Fruit fly (Drosophila melanogaster) whole organism, embryonic: Measurements from ENCODE around the gene CG5056.

ENCODE experiments used
- Antp ChIP-seq: fragments of 200-800 bp; sonication (Bioruptor generic); optimal IDR thresholded peaks from 3 replicates; lab custom pipeline; 2016; ENCODE audit warnings: missing biosample characterization, missing genetic modification characterization
- BtbVII ChIP-seq: fragments of 200-800 bp; sonication (Bioruptor generic); optimal IDR thresholded peaks from 3 replicates; lab custom pipeline; 2017; ENCODE audit warnings: missing biosample characterization, mild to moderate bottlenecking, missing genetic modification characterization
- CG10959 ChIP-seq: fragments of 200-800 bp; sonication (Bioruptor generic); IDR thresholded peaks from 2 replicates; pipeline ENCODE4 v1.3.6; 2022; ENCODE audit warnings: missing biosample characterization, missing genetic modification characterization
- CG11247 ChIP-seq: fragments of 200-800 bp; sonication (Bioruptor generic); IDR thresholded peaks from 2 replicates; pipeline ENCODE4 v1.3.6; 2022; ENCODE audit warnings: missing biosample characterization, missing genetic modification characterization
- CG12659 ChIP-seq: fragments of 200-800 bp; sonication (Bioruptor generic); optimal IDR thresholded peaks from 3 replicates; lab custom pipeline; 2017; ENCODE audit warnings: mild to moderate bottlenecking, missing biosample characterization, missing genetic modification reagents, missing genetic modification characterization
- CG12744 ChIP-seq: fragments of 200-800 bp; sonication (Bioruptor generic); optimal IDR thresholded peaks from 2 replicates; lab custom pipeline; 2016; ENCODE audit warnings: missing biosample characterization, missing genetic modification characterization
- CG15601 ChIP-seq: fragments of 200-800 bp; sonication (Bioruptor generic); optimal IDR thresholded peaks from 3 replicates; lab custom pipeline; 2019; ENCODE audit warnings: missing biosample characterization, mild to moderate bottlenecking, missing genetic modification characterization, moderate library complexity
- CG16813 ChIP-seq: fragments of 200-800 bp; sonication (Bioruptor generic); IDR thresholded peaks from 3 replicates; pipeline ENCODE4 v1.3.6; 2022; ENCODE audit warnings: missing biosample characterization, missing genetic modification characterization; ENCODE audit not compliant: partially characterized antibody
- CG17359 ChIP-seq: fragments of 200-800 bp; sonication (Bioruptor generic); optimal IDR thresholded peaks from 3 replicates; lab custom pipeline; 2018; ENCODE audit warnings: missing biosample characterization, mild to moderate bottlenecking, missing genetic modification characterization, moderate library complexity
- CG1792 ChIP-seq: fragments of 200-800 bp; sonication (Bioruptor generic); optimal IDR thresholded peaks from 2 replicates; lab custom pipeline; 2016; ENCODE audit warnings: missing biosample characterization, missing genetic modification characterization
- CG2875 ChIP-seq: fragments of 200-800 bp; sonication (Bioruptor generic); optimal IDR thresholded peaks from 2 replicates; lab custom pipeline; 2017; ENCODE audit warnings: missing biosample characterization, mild to moderate bottlenecking, missing genetic modification characterization, missing genetic modification reagents
- CG30403 ChIP-seq: fragments of 200-800 bp; sonication (Bioruptor generic); optimal IDR thresholded peaks from 3 replicates; lab custom pipeline; 2016; ENCODE audit warnings: missing biosample characterization, missing genetic modification characterization
- CG3407 ChIP-seq: fragments of 200-800 bp; sonication (Bioruptor generic); optimal IDR thresholded peaks from 2 replicates; lab custom pipeline; 2018; ENCODE audit warnings: missing biosample characterization, mild to moderate bottlenecking, missing genetic modification characterization
- CG4617 ChIP-seq: fragments of 200-800 bp; sonication (Bioruptor generic); optimal IDR thresholded peaks from 3 replicates; lab custom pipeline; 2016; ENCODE audit warnings: missing biosample characterization, missing genetic modification characterization, borderline replicate concordance
- CG6254 ChIP-seq: fragments of 200-800 bp; sonication (Bioruptor generic); optimal IDR thresholded peaks from 3 replicates; lab custom pipeline; 2017; ENCODE audit warnings: mild to moderate bottlenecking, missing biosample characterization, missing genetic modification reagents, missing genetic modification characterization
- CG6654 ChIP-seq: fragments of 200-800 bp; sonication (Bioruptor generic); optimal IDR thresholded peaks from 2 replicates; lab custom pipeline; 2017; ENCODE audit warnings: missing biosample characterization, mild to moderate bottlenecking, missing genetic modification characterization
- CG7372 ChIP-seq: fragments of 200-800 bp; sonication (Bioruptor generic); IDR thresholded peaks from 2 replicates; pipeline ENCODE4 v1.3.6; 2022; ENCODE audit warnings: missing biosample characterization, missing genetic modification characterization
- CG8478 ChIP-seq: fragments of >200 bp; optimal IDR thresholded peaks from 2 replicates; lab custom pipeline; 2018
- CG8765 ChIP-seq: fragments of 200-800 bp; sonication (Bioruptor generic); IDR thresholded peaks from 2 replicates; pipeline ENCODE4 v1.3.6; 2022; ENCODE audit warnings: missing biosample characterization, missing genetic modification characterization
- CG9727 ChIP-seq: fragments of 200-800 bp; sonication (Bioruptor generic); optimal IDR thresholded peaks from 3 replicates; lab custom pipeline; 2017; ENCODE audit warnings: missing biosample characterization, mild to moderate bottlenecking, missing genetic modification characterization
- CG9876 ChIP-seq: fragments of 200-800 bp; sonication (Bioruptor generic); optimal IDR thresholded peaks from 2 replicates; lab custom pipeline; 2016; ENCODE audit warnings: missing biosample characterization, missing genetic modification characterization
- Camta ChIP-seq: fragments of 200-800 bp; sonication (Bioruptor generic); optimal IDR thresholded peaks from 2 replicates; lab custom pipeline; 2016; ENCODE audit warnings: missing biosample characterization, missing genetic modification characterization
- D19B ChIP-seq: fragments of 200-800 bp; sonication (Bioruptor generic); optimal IDR thresholded peaks from 2 replicates; lab custom pipeline; 2017; ENCODE audit warnings: missing biosample characterization, mild to moderate bottlenecking, missing genetic modification characterization
- Ets97D ChIP-seq: fragments of 200-800 bp; sonication (Bioruptor generic); optimal IDR thresholded peaks from 3 replicates; lab custom pipeline; 2016; ENCODE audit warnings: missing biosample characterization, missing genetic modification characterization
- HLH54F ChIP-seq: fragments of 200-800 bp; sonication (Bioruptor generic); optimal IDR thresholded peaks from 3 replicates; lab custom pipeline; 2016; ENCODE audit warnings: missing biosample characterization, missing genetic modification characterization
- Lim3 ChIP-seq: fragments of 200-800 bp; sonication (Bioruptor generic); IDR thresholded peaks from 2 replicates; pipeline ENCODE4 v1.3.6; 2022; ENCODE audit warnings: missing biosample characterization, missing genetic modification characterization
- Max ChIP-seq: fragments of 200-800 bp; sonication (Bioruptor generic); optimal IDR thresholded peaks from 2 replicates; lab custom pipeline; 2016; ENCODE audit warnings: missing biosample characterization, mild to moderate bottlenecking, missing genetic modification characterization
- NFAT ChIP-seq: fragments of 200-800 bp; sonication (Bioruptor generic); IDR thresholded peaks from 2 replicates; pipeline ENCODE4 v1.3.6; 2022; ENCODE audit warnings: missing biosample characterization, missing genetic modification characterization
- Oli ChIP-seq: fragments of 200-800 bp; sonication (Bioruptor generic); optimal IDR thresholded peaks from 2 replicates; lab custom pipeline; 2018; ENCODE audit warnings: missing biosample characterization, mild to moderate bottlenecking, missing genetic modification characterization, moderate library complexity
- Optix ChIP-seq: fragments of 200-800 bp; sonication (Bioruptor generic); IDR thresholded peaks from 3 replicates; pipeline ENCODE4 v1.3.6; 2022; ENCODE audit warnings: missing biosample characterization, missing genetic modification characterization
- bab2 ChIP-seq: fragments of 200-800 bp; sonication (Bioruptor generic); optimal IDR thresholded peaks from 2 replicates; lab custom pipeline; 2016; ENCODE audit warnings: missing biosample characterization, missing genetic modification characterization
- bcd ChIP-seq: fragments of 200-800 bp; sonication (Bioruptor generic); optimal IDR thresholded peaks from 2 replicates; lab custom pipeline; 2017; ENCODE audit warnings: missing biosample characterization, mild to moderate bottlenecking, missing genetic modification characterization
- caup ChIP-seq: fragments of 200-800 bp; sonication (Bioruptor generic); optimal IDR thresholded peaks from 3 replicates; lab custom pipeline; 2017; ENCODE audit warnings: missing biosample characterization, mild to moderate bottlenecking, missing genetic modification characterization, moderate library complexity; ENCODE audit not compliant: severe bottlenecking
- chinmo ChIP-seq: fragments of 200-800 bp; sonication (Bioruptor generic); IDR thresholded peaks from 4 replicates; pipeline ENCODE4 v1.3.6; 2022; ENCODE audit warnings: missing biosample characterization, missing genetic modification characterization; ENCODE audit not compliant: partially characterized antibody
- crp ChIP-seq, 2 experiments: fragments of 200-800 bp; sonication (Bioruptor generic); optimal IDR thresholded peaks; 2 replicates in 1 of 2; 3 replicates in 1 of 2; lab custom pipeline; 2017; ENCODE audit warnings: missing biosample characterization in 2 of 2, missing genetic modification characterization in 2 of 2, mild to moderate bottlenecking in 1 of 2, moderate library complexity in 1 of 2
- dm ChIP-seq: fragments of 200-800 bp; sonication (Bioruptor generic); optimal IDR thresholded peaks from 3 replicates; lab custom pipeline; 2016; ENCODE audit warnings: missing biosample characterization, missing genetic modification characterization
- esg ChIP-seq: fragments of 200-800 bp; sonication (Bioruptor generic); conservative IDR thresholded peaks from 2 replicates; pipeline ENCODE4 v1.3.6; 2022; ENCODE audit warnings: missing biosample characterization, missing genetic modification characterization
- ewg ChIP-seq: fragments of 200-800 bp; sonication (Bioruptor generic); optimal IDR thresholded peaks from 3 replicates; lab custom pipeline; 2017; ENCODE audit warnings: mild to moderate bottlenecking, missing biosample characterization, missing genetic modification reagents, missing genetic modification characterization
- exex ChIP-seq: fragments of 200-800 bp; sonication (Bioruptor generic); optimal IDR thresholded peaks from 4 replicates; lab custom pipeline; 2018; ENCODE audit warnings: missing biosample characterization, mild to moderate bottlenecking, missing genetic modification characterization, moderate library complexity
- fd3F ChIP-seq: fragments of 200-800 bp; sonication (Bioruptor generic); optimal IDR thresholded peaks from 2 replicates; lab custom pipeline; 2018; ENCODE audit warnings: missing biosample characterization, mild to moderate bottlenecking, missing genetic modification characterization, moderate library complexity
- grn ChIP-seq: fragments of 200-800 bp; sonication (Bioruptor generic); optimal IDR thresholded peaks from 3 replicates; lab custom pipeline; 2017; ENCODE audit warnings: missing biosample characterization, missing genetic modification characterization
- gsb ChIP-seq: fragments of 200-800 bp; sonication (Bioruptor generic); IDR thresholded peaks from 2 replicates; pipeline ENCODE4 v1.3.6; 2022; ENCODE audit warnings: missing biosample characterization, missing genetic modification characterization
- oc ChIP-seq: fragments of 200-800 bp; sonication (Bioruptor generic); optimal IDR thresholded peaks from 2 replicates; lab custom pipeline; 2018; ENCODE audit warnings: missing biosample characterization, mild to moderate bottlenecking, missing genetic modification characterization, moderate library complexity
- onecut ChIP-seq: fragments of 200-800 bp; sonication (Bioruptor generic); IDR thresholded peaks from 2 replicates; pipeline ENCODE4 v1.3.6; 2022; ENCODE audit warnings: missing biosample characterization, missing genetic modification characterization
- pb ChIP-seq: fragments of 200-800 bp; sonication (Bioruptor generic); optimal IDR thresholded peaks from 3 replicates; lab custom pipeline; 2016; ENCODE audit warnings: missing biosample characterization, missing genetic modification characterization
- peb ChIP-seq: fragments of 200-800 bp; sonication (Bioruptor generic); IDR thresholded peaks from 2 replicates; pipeline ENCODE4 v1.3.6; 2022; ENCODE audit warnings: missing biosample characterization, missing genetic modification characterization
- repo ChIP-seq: fragments of 200-800 bp; sonication (Bioruptor generic); optimal IDR thresholded peaks from 2 replicates; lab custom pipeline; 2016; ENCODE audit warnings: missing biosample characterization, missing genetic modification characterization
- toy ChIP-seq: fragments of 200-800 bp; sonication (Bioruptor generic); IDR thresholded peaks from 2 replicates; pipeline ENCODE4 v1.3.6; 2022; ENCODE audit warnings: missing biosample characterization, missing genetic modification characterization
- unc-4 ChIP-seq: fragments of 200-800 bp; sonication (Bioruptor generic); IDR thresholded peaks from 2 replicates; pipeline ENCODE4 v1.3.6; 2022; ENCODE audit warnings: missing biosample characterization, missing genetic modification characterization; ENCODE audit not compliant: partially characterized antibody
- wdn ChIP-seq: fragments of 200-800 bp; sonication (Bioruptor generic); IDR thresholded peaks from 2 replicates; pipeline ENCODE4 v1.3.6; 2022; ENCODE audit warnings: missing biosample characterization, missing genetic modification characterization

CG5056 gene

dm6 chr2L:10381890-10382450 is 15.5 kb downstream of the CG5056 start, which contains the start of gene CG5096 (continued):
- TF ChIP-seq Antp (GFP tag; lab: Kevin White, UChicago) (peak; percentile 48), onecut (GFP tag; lab: Robert Waterston, UW) (peak; percentile 81), toy (GFP tag; lab: Robert Waterston, UW) (peak; percentile 74; the same call in 1 of the 2 replicates), CG9727 (GFP tag; lab: Kevin White, UChicago) (peak; percentile 79), exex (peak; percentile 97), CG8478 (lab: Kevin White, UChicago) (no peak), chinmo (GFP tag; lab: Robert Waterston, UW) (no peak), Ets97D (GFP tag; lab: Kevin White, UChicago) (peak; percentile 50), HLH54F (GFP tag; lab: Kevin White, UChicago) (peak; percentile 76), bcd (GFP tag; lab: Kevin White, UChicago) (peak; percentile 79), Oli (peak; percentile 86), D19B (peak; percentile 81), Max (GFP tag; lab: Kevin White, UChicago) (peak; percentile 70), bab2 (GFP tag; lab: Kevin White, UChicago) (peak; percentile 78), CG16813 (GFP tag; lab: Robert Waterston, UW) (no peak), crp (GFP tag; optimal IDR thresholded peaks at IDR 0.05; lab: Kevin White, UChicago) (peak in 1 of 2 experiments; percentile 37), CG15601 (tag; lab: Kevin White, UChicago) (peak; percentile 83), oc (tag; lab: Kevin White, UChicago) (no peak), CG30403 (GFP tag; lab: Kevin White, UChicago) (peak; percentile 85), peb (GFP tag; lab: Robert Waterston, UW) (peak; percentile 42; the same call in 1 of the 2 replicates), repo (GFP tag; lab: Kevin White, UChicago) (peak; percentile 39), CG6254 (peak; percentile 60), CG7372 (GFP tag; lab: Robert Waterston, UW) (peak; percentile 81), CG3407 (GFP tag; lab: Kevin White, UChicago) (peak; percentile 49), Optix (GFP tag; lab: Robert Waterston, UW) (no peak), CG2875 (GFP tag; lab: Kevin White, UChicago) (peak; percentile 59), CG12744 (GFP tag; lab: Kevin White, UChicago) (peak; percentile 82), dm (GFP tag; lab: Kevin White, UChicago) (peak; percentile 55), CG9876 (GFP tag; lab: Kevin White, UChicago) (no peak), CG8765 (no peak; the same call in 1 of the 2 replicates), Camta (GFP tag; lab: Kevin White, UChicago) (peak; percentile 78), fd3F (GFP tag; lab: Kevin White, UChicago) (peak; percentile 87), BtbVII (GFP tag; lab: Kevin White, UChicago) (peak; percentile 90), esg (peak; percentile 82), CG12659 (GFP tag; lab: Kevin White, UChicago) (peak; percentile 90), CG17359 (tag; lab: Kevin White, UChicago) (peak; percentile 94), CG4617 (GFP tag; lab: Kevin White, UChicago) (peak; percentile 45), unc-4 (GFP tag; lab: Robert Waterston, UW) (no peak), grn (GFP tag; lab: Kevin White, UChicago) (peak; percentile 97), caup (GFP tag; lab: Kevin White, UChicago) (peak; percentile 93), CG6654 (peak; percentile 64), CG11247 (GFP tag; lab: Robert Waterston, UW) (no peak; the same call in 1 of the 2 replicates), NFAT (no peak; the same call in 1 of the 2 replicates), ewg (GFP tag; lab: Kevin White, UChicago) (peak; percentile 64), pb (no peak), gsb (GFP tag; lab: Robert Waterston, UW) (peak; percentile 84), CG10959 (GFP tag; lab: Robert Waterston, UW) (peak; percentile 51; the same call in 1 of the 2 replicates), wdn (GFP tag; lab: Robert Waterston, UW) (peak; percentile 79), Lim3 (GFP tag; lab: Robert Waterston, UW) (peak; percentile 55; the same call in 1 of the 2 replicates), CG1792 (GFP tag; lab: Kevin White, UChicago) (peak; percentile 78)
